Worm (Caenorhabditis elegans) whole organism, young adult: Measurements from ENCODE around the gene F49C5.12.

Source experiments
- F37B4.10 ChIP-seq: fragments of 200-800 bp; sonication (Bioruptor generic); IDR thresholded peaks from 2 replicates; pipeline ENCODE4 v1.3.6; 2022; ENCODE audit warnings: missing genetic modification characterization, missing compliant biosample characterization
- bed-1 ChIP-seq: fragments of 200-800 bp; sonication (Bioruptor generic); IDR thresholded peaks from 2 replicates; pipeline ENCODE4 v1.3.6; 2022; ENCODE audit warnings: missing genetic modification reagents, missing genetic modification characterization, missing compliant biosample characterization
- ceh-58 ChIP-seq: fragments of 200-800 bp; sonication (Bioruptor generic); IDR thresholded peaks from 2 replicates; pipeline ENCODE4 v1.3.6; 2022; ENCODE audit warnings: missing genetic modification characterization, missing compliant biosample characterization
- dpl-1 ChIP-seq: fragments of 150-350 bp; optimal IDR thresholded peaks from 2 replicates; lab custom pipeline; 2014; ENCODE audit warnings: missing biosample characterization, missing genetic modification reagents, missing genetic modification characterization
- egl-18 ChIP-seq: fragments of 200-800 bp; sonication (Bioruptor generic); IDR thresholded peaks from 2 replicates; pipeline ENCODE4 v1.3.6; 2022; ENCODE audit warnings: missing genetic modification reagents, missing genetic modification characterization, missing compliant biosample characterization
- hlh-26 ChIP-seq: fragments of 200-800 bp; sonication (Bioruptor generic); conservative IDR thresholded peaks from 2 replicates; pipeline ENCODE4 v1.3.6; 2022; ENCODE audit warnings: missing genetic modification reagents, missing genetic modification characterization, missing compliant biosample characterization
- pha-4 ChIP-seq: fragments of 150-350 bp; sonication (generic microtip); optimal IDR thresholded peaks from 2 replicates; lab custom pipeline; 2014; ENCODE audit warnings: missing biosample characterization, missing genetic modification reagents, missing genetic modification characterization
- snpc-4 ChIP-seq, 5 experiments: fragments of 150-350 bp in 1 of 5; sonication (generic microtip) in 4 of 5; optimal IDR thresholded peaks; 2 replicates each; lab custom pipeline; 2014 to 2018; ENCODE audit warnings: missing genetic modification characterization in 5 of 5, missing biosample characterization in 3 of 5, antibody characterized with exemption in 2 of 5, mild to moderate bottlenecking in 2 of 5, missing compliant biosample characterization in 2 of 5, missing genotype in 2 of 5, moderate library complexity in 2 of 5, missing genetic modification reagents in 1 of 5
- ztf-28 ChIP-seq: fragments of 200-800 bp; sonication (Bioruptor generic); IDR thresholded peaks from 2 replicates; pipeline ENCODE4 v1.3.6; 2022; ENCODE audit warnings: missing genetic modification reagents, missing genetic modification characterization, missing compliant biosample characterization

DNA sequence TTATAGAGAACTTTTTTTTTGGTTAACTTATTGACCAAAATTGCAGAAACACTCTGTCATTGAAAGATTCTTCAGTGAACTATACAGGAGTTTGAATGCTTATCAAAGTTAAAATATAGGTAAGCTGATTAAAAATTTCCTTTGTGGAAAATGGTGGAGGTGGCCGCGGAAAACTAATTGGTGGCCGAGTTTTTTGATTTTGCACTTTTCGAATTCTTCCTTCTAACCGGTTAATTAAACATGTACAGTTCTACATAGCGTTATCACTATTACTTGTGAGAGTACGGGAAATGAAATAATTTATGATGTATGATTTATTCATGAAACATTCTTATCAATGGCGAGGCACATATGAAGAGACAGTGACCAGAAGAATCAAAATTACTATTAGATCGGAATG, 17.6 kb upstream of the F49C5.12 start, which contains the start of gene clec-8:
- TF ChIP-seq hlh-26 (GFP tag; lab: Robert Waterston, UW) (no peak), pha-4 (tag; lab: Kevin White, UChicago) (no peak), dpl-1 (GFP tag; lab: Kevin White, UChicago) (no peak), F37B4.10 (GFP tag; lab: Robert Waterston, UW) (no peak), ceh-58 (GFP tag; lab: Robert Waterston, UW) (no peak), egl-18 (no peak), ztf-28 (GFP tag; lab: Robert Waterston, UW) (no peak), bed-1 (GFP tag; lab: Robert Waterston, UW) (no peak), snpc-4 (GFP tag; optimal IDR thresholded peaks at IDR 0.05; lab: Kevin White, UChicago) (no peak), snpc-4 (tag; optimal IDR thresholded peaks at IDR 0.05; lab: Kevin White, UChicago) (no peak)
